Worm (Caenorhabditis elegans): ENCODE measurements around the gene nep-20.

- TF ChIP-seq hlh-6 (tag; optimal IDR thresholded peaks at IDR 0.05) (no peak), mec-3 (tag; optimal IDR thresholded peaks at IDR 0.05; ENCODE audit: borderline replicate concordance) (no peak), zip-5 (tag; optimal IDR thresholded peaks at IDR 0.05) (no peak), pha-4 (tag; optimal IDR thresholded peaks at IDR 0.05) (no peak), hlh-8 (tag; optimal IDR thresholded peaks at IDR 0.05) (no peak), nfya-1 (tag; optimal IDR thresholded peaks at IDR 0.05) (no peak), ztf-16 (tag; optimal IDR thresholded peaks at IDR 0.05) (no peak), T23F11.4 (GFP tag; optimal IDR thresholded peaks at IDR 0.05) (no peak), ceh-9 (tag; optimal IDR thresholded peaks at IDR 0.05) (no peak), pqm-1 (tag; optimal IDR thresholded peaks at IDR 0.05) (no peak), lin-11 (tag; optimal IDR thresholded peaks at IDR 0.05) (no peak), pros-1 (tag; optimal IDR thresholded peaks at IDR 0.05) (no peak), unc-55 (GFP tag; optimal IDR thresholded peaks at IDR 0.05) (no peak)
Observed at ce11 chrII:3434893-3435503, 39.6 kb upstream of the nep-20 start.
